Worm (Caenorhabditis elegans): Measurements from ENCODE around the gene F35E8.1.

- TF ChIP-seq tab-1 (GFP tag; IDR thresholded peaks at IDR 0.05) (no peak), flt-1 (GFP tag; IDR thresholded peaks at IDR 0.05) (no peak), klf-2 (GFP tag; conservative IDR thresholded peaks at IDR 0.05) (no peak), ref-1 (GFP tag; conservative IDR thresholded peaks at IDR 0.05) (no peak), ztf-29 (GFP tag; IDR thresholded peaks at IDR 0.05) (no peak), med-1 (GFP tag; optimal IDR thresholded peaks at IDR 0.05; ENCODE audit: insufficient read depth) (no peak), T22C8.4 (GFP tag; IDR thresholded peaks at IDR 0.05) (no peak), cog-1 (tag; optimal IDR thresholded peaks at IDR 0.05) (no peak)
Observed at ce11 chrV:15954932-15955331, 49.5 kb upstream of the F35E8.1 start, which contains the start of gene srw-57.

All from whole organism, midembryonic.